Fruit fly (Drosophila melanogaster) whole organism, embryonic: Measurements from ENCODE around the gene ETHR.

ENCODE experiments used
- Adf1 ChIP-seq: fragments of 200-800 bp; sonication (Bioruptor generic); IDR thresholded peaks from 2 replicates; pipeline ENCODE4 v1.3.6; 2022; ENCODE audit warnings: missing biosample characterization, missing genetic modification characterization
- Asciz ChIP-seq: fragments of 200-800 bp; sonication (Bioruptor generic); optimal IDR thresholded peaks from 2 replicates; lab custom pipeline; 2017; ENCODE audit warnings: missing biosample characterization, mild to moderate bottlenecking, missing genetic modification characterization, missing genetic modification reagents
- Atf6 ChIP-seq: fragments of 200-800 bp; sonication (Bioruptor generic); IDR thresholded peaks from 2 replicates; pipeline ENCODE4 v1.3.6; 2022; ENCODE audit warnings: missing biosample characterization, missing genetic modification characterization
- Bdp1 ChIP-seq: fragments of 200-800 bp; sonication (Bioruptor generic); optimal IDR thresholded peaks from 3 replicates; lab custom pipeline; 2016; ENCODE audit warnings: missing biosample characterization, missing genetic modification characterization
- CG10462 ChIP-seq: fragments of 200-800 bp; sonication (Bioruptor generic); optimal IDR thresholded peaks from 2 replicates; lab custom pipeline; 2016; ENCODE audit warnings: missing biosample characterization, missing genetic modification characterization
- CG10654 ChIP-seq: fragments of 200-800 bp; sonication (Bioruptor generic); optimal IDR thresholded peaks from 2 replicates; lab custom pipeline; 2016; ENCODE audit warnings: missing biosample characterization, missing genetic modification characterization
- CG10959 ChIP-seq: fragments of 200-800 bp; sonication (Bioruptor generic); IDR thresholded peaks from 2 replicates; pipeline ENCODE4 v1.3.6; 2022; ENCODE audit warnings: missing biosample characterization, missing genetic modification characterization
- CG11456 ChIP-seq: fragments of 200-800 bp; sonication (Bioruptor generic); IDR thresholded peaks from 3 replicates; pipeline ENCODE4 v1.3.6; 2022; ENCODE audit warnings: missing biosample characterization, missing genetic modification characterization
- CG12391 ChIP-seq: fragments of 200-800 bp; sonication (Bioruptor generic); optimal IDR thresholded peaks from 3 replicates; lab custom pipeline; 2018; ENCODE audit warnings: missing biosample characterization, mild to moderate bottlenecking, missing genetic modification characterization, moderate library complexity
- CG12744 ChIP-seq: fragments of 200-800 bp; sonication (Bioruptor generic); optimal IDR thresholded peaks from 2 replicates; lab custom pipeline; 2016; ENCODE audit warnings: missing biosample characterization, missing genetic modification characterization
- CG1529 ChIP-seq: fragments of 200-800 bp; sonication (Bioruptor generic); optimal IDR thresholded peaks from 3 replicates; lab custom pipeline; 2018; ENCODE audit warnings: missing biosample characterization, missing genetic modification characterization
- CG16779 ChIP-seq: fragments of 200-800 bp; sonication (Bioruptor generic); IDR thresholded peaks from 2 replicates; pipeline ENCODE4 v1.3.6; 2022; ENCODE audit warnings: missing biosample characterization, missing genetic modification characterization
- CG17186 ChIP-seq: fragments of 200-800 bp; sonication (Bioruptor generic); optimal IDR thresholded peaks from 3 replicates; lab custom pipeline; 2017; ENCODE audit warnings: missing biosample characterization, missing genetic modification reagents, missing genetic modification characterization
- CG17361 ChIP-seq: fragments of 200-800 bp; sonication (Bioruptor generic); IDR thresholded peaks from 3 replicates; pipeline ENCODE4 v1.3.6; 2022; ENCODE audit warnings: missing biosample characterization, missing genetic modification characterization
- CG17385 ChIP-seq: fragments of 200-800 bp; sonication (Bioruptor generic); optimal IDR thresholded peaks from 3 replicates; lab custom pipeline; 2018; ENCODE audit warnings: missing biosample characterization, mild to moderate bottlenecking, missing genetic modification characterization
- CG2116 ChIP-seq: fragments of 200-800 bp; sonication (Bioruptor generic); optimal IDR thresholded peaks from 3 replicates; lab custom pipeline; 2018; ENCODE audit warnings: missing biosample characterization, mild to moderate bottlenecking, missing genetic modification characterization
- CG2120 ChIP-seq: fragments of 200-800 bp; sonication (Bioruptor generic); optimal IDR thresholded peaks from 3 replicates; lab custom pipeline; 2016; ENCODE audit warnings: missing biosample characterization, missing genetic modification characterization
- CG30020 ChIP-seq: fragments of 200-800 bp; optimal IDR thresholded peaks from 2 replicates; lab custom pipeline; 2019; ENCODE audit warnings: missing biosample characterization, mild to moderate bottlenecking, missing genetic modification characterization, moderate library complexity
- CG33557 ChIP-seq: fragments of 200-800 bp; sonication (Bioruptor generic); optimal IDR thresholded peaks from 2 replicates; lab custom pipeline; 2019; ENCODE audit warnings: missing biosample characterization, mild to moderate bottlenecking, missing genetic modification characterization, moderate library complexity
- CG34376 ChIP-seq: fragments of 200-800 bp; sonication (Bioruptor generic); optimal IDR thresholded peaks from 2 replicates; lab custom pipeline; 2018; ENCODE audit warnings: missing biosample characterization, mild to moderate bottlenecking, missing genetic modification characterization
- CG4282 ChIP-seq: fragments of 200-800 bp; sonication (Bioruptor generic); optimal IDR thresholded peaks from 2 replicates; lab custom pipeline; 2016; ENCODE audit warnings: missing biosample characterization, missing genetic modification characterization
- CG4360 ChIP-seq: fragments of 200-800 bp; sonication (Bioruptor generic); IDR thresholded peaks from 2 replicates; pipeline ENCODE4 v1.3.6; 2022; ENCODE audit warnings: missing biosample characterization, missing genetic modification characterization
- CG6272 ChIP-seq: fragments of 200-800 bp; sonication (Bioruptor generic); IDR thresholded peaks from 2 replicates; pipeline ENCODE4 v1.3.6; 2022; ENCODE audit warnings: missing biosample characterization, missing genetic modification characterization
- CG6813 ChIP-seq: fragments of 200-800 bp; sonication (Bioruptor generic); optimal IDR thresholded peaks from 2 replicates; lab custom pipeline; 2017; ENCODE audit warnings: missing biosample characterization, missing genetic modification characterization, mild to moderate bottlenecking, moderate library complexity, missing genetic modification reagents
- CTCF ChIP-seq: fragments of 200-800 bp; sonication (Bioruptor generic); optimal IDR thresholded peaks from 2 replicates; lab custom pipeline; 2017; ENCODE audit warnings: missing biosample characterization, mild to moderate bottlenecking, missing genetic modification characterization, moderate library complexity
- Deaf1 ChIP-seq: fragments of 200-800 bp; optimal IDR thresholded peaks from 3 replicates; lab custom pipeline; 2019; ENCODE audit warnings: missing biosample characterization, mild to moderate bottlenecking, missing genetic modification characterization, moderate library complexity
- Doc2 ChIP-seq: fragments of 200-800 bp; sonication (Bioruptor generic); IDR thresholded peaks from 2 replicates; pipeline ENCODE4 v1.3.6; 2022; ENCODE audit warnings: missing biosample characterization, missing genetic modification characterization
- GATAe ChIP-seq: fragments of 200-800 bp; sonication (Bioruptor generic); conservative IDR thresholded peaks from 2 replicates; pipeline ENCODE4 v1.3.6; 2022; ENCODE audit warnings: missing biosample characterization, missing genetic modification characterization
- Hmr ChIP-seq: fragments of 200-800 bp; sonication (Bioruptor generic); optimal IDR thresholded peaks from 3 replicates; lab custom pipeline; 2017; ENCODE audit warnings: mild to moderate bottlenecking, missing biosample characterization, missing genetic modification reagents, missing genetic modification characterization
- Hr39 ChIP-seq: fragments of >200 bp; optimal IDR thresholded peaks from 2 replicates; lab custom pipeline; 2017
- Myb ChIP-seq: fragments of 200-800 bp; sonication (Bioruptor generic); optimal IDR thresholded peaks from 2 replicates; lab custom pipeline; 2016; ENCODE audit warnings: missing biosample characterization, missing genetic modification characterization
- NC2α ChIP-seq: fragments of 200-800 bp; sonication (Bioruptor generic); optimal IDR thresholded peaks from 2 replicates; lab custom pipeline; 2016; ENCODE audit warnings: missing biosample characterization, missing genetic modification characterization
- Optix ChIP-seq: fragments of 200-800 bp; sonication (Bioruptor generic); IDR thresholded peaks from 3 replicates; pipeline ENCODE4 v1.3.6; 2022; ENCODE audit warnings: missing biosample characterization, missing genetic modification characterization
- Side ChIP-seq: fragments of 200-800 bp; sonication (Bioruptor generic); optimal IDR thresholded peaks from 2 replicates; lab custom pipeline; 2016; ENCODE audit warnings: missing biosample characterization, missing genetic modification characterization
- Sry-β ChIP-seq: fragments of 200-800 bp; sonication (Bioruptor generic); optimal IDR thresholded peaks from 2 replicates; lab custom pipeline; 2018; ENCODE audit warnings: missing biosample characterization, mild to moderate bottlenecking, missing genetic modification characterization, moderate library complexity
- Sry-δ ChIP-seq: fragments of 200-800 bp; sonication (Bioruptor generic); optimal IDR thresholded peaks from 2 replicates; lab custom pipeline; 2016; ENCODE audit warnings: missing biosample characterization, missing genetic modification characterization
- Usf ChIP-seq: fragments of 200-800 bp; sonication (Bioruptor generic); optimal IDR thresholded peaks from 2 replicates; lab custom pipeline; 2017; ENCODE audit warnings: missing genotype, missing biosample characterization, missing genetic modification characterization
- YL-1 ChIP-seq: fragments of 200-800 bp; sonication (Bioruptor generic); optimal IDR thresholded peaks from 3 replicates; lab custom pipeline; 2017; ENCODE audit warnings: missing biosample characterization, mild to moderate bottlenecking, missing genetic modification characterization
- bcd ChIP-seq: fragments of 200-800 bp; sonication (Bioruptor generic); optimal IDR thresholded peaks from 2 replicates; lab custom pipeline; 2017; ENCODE audit warnings: missing biosample characterization, mild to moderate bottlenecking, missing genetic modification characterization
- btn ChIP-seq: fragments of 200-800 bp; sonication (Bioruptor generic); optimal IDR thresholded peaks from 2 replicates; lab custom pipeline; 2016; ENCODE audit warnings: missing biosample characterization, missing genetic modification characterization
- chif ChIP-seq, 2 experiments: fragments of 200-800 bp; sonication (Bioruptor generic); optimal IDR thresholded peaks; 3 replicates each; lab custom pipeline; 2016; ENCODE audit warnings: missing biosample characterization in 2 of 2, missing genetic modification characterization in 2 of 2
- fd102C ChIP-seq: fragments of 200-800 bp; sonication (Bioruptor generic); optimal IDR thresholded peaks from 2 replicates; lab custom pipeline; 2018; ENCODE audit warnings: missing biosample characterization, mild to moderate bottlenecking, missing genetic modification characterization, moderate library complexity
- gem ChIP-seq: fragments of 200-800 bp; sonication (Bioruptor generic); optimal IDR thresholded peaks from 2 replicates; lab custom pipeline; 2019; ENCODE audit warnings: missing biosample characterization, mild to moderate bottlenecking, missing genetic modification characterization, moderate library complexity
- jumu ChIP-seq: fragments of 200-800 bp; sonication (Bioruptor generic); optimal IDR thresholded peaks from 3 replicates; lab custom pipeline; 2016; ENCODE audit warnings: missing biosample characterization, missing genetic modification characterization
- knrl ChIP-seq: fragments of 200-800 bp; sonication (Bioruptor generic); IDR thresholded peaks from 3 replicates; pipeline ENCODE4 v1.3.6; 2022; ENCODE audit warnings: missing biosample characterization, missing genetic modification characterization; ENCODE audit not compliant: partially characterized antibody
- lov ChIP-seq, 2 experiments: fragments of 200-800 bp in 1 of 2; fragments of >200 bp in 1 of 2; sonication (Bioruptor generic) in 1 of 2; IDR thresholded peaks in 1 of 2; optimal IDR thresholded peaks in 1 of 2; 2 replicates in 1 of 2; 3 replicates in 1 of 2; pipeline versions ENCODE4 v1.3.6 to Lab custom; 2017 to 2022; ENCODE audit warnings: missing biosample characterization in 1 of 2, missing genetic modification characterization in 1 of 2
- mam ChIP-seq: fragments of 200-800 bp; sonication (Bioruptor generic); optimal IDR thresholded peaks from 3 replicates; lab custom pipeline; 2016; ENCODE audit warnings: missing biosample characterization, missing genetic modification characterization
- org-1 ChIP-seq: fragments of 200-800 bp; sonication (Bioruptor generic); optimal IDR thresholded peaks from 2 replicates; lab custom pipeline; 2017; ENCODE audit warnings: missing biosample characterization, missing genetic modification characterization
- so ChIP-seq: fragments of 200-800 bp; sonication (Bioruptor generic); IDR thresholded peaks from 3 replicates; pipeline ENCODE4 v1.3.6; 2022; ENCODE audit warnings: missing biosample characterization, missing genetic modification characterization
- stc ChIP-seq: fragments of 200-800 bp; sonication (Bioruptor generic); IDR thresholded peaks from 2 replicates; pipeline ENCODE4 v1.3.6; 2022; ENCODE audit warnings: missing biosample characterization, missing genetic modification characterization
- tup ChIP-seq: fragments of 200-800 bp; sonication (Bioruptor generic); optimal IDR thresholded peaks from 2 replicates; lab custom pipeline; 2016; ENCODE audit warnings: missing biosample characterization, mild to moderate bottlenecking, missing genetic modification characterization, moderate library complexity
- zen2 ChIP-seq: fragments of 200-800 bp; sonication (Bioruptor generic); IDR thresholded peaks from 3 replicates; pipeline ENCODE4 v1.3.6; 2022; ENCODE audit warnings: missing biosample characterization, missing genetic modification characterization; ENCODE audit not compliant: partially characterized antibody

The ETHR gene

DNA sequence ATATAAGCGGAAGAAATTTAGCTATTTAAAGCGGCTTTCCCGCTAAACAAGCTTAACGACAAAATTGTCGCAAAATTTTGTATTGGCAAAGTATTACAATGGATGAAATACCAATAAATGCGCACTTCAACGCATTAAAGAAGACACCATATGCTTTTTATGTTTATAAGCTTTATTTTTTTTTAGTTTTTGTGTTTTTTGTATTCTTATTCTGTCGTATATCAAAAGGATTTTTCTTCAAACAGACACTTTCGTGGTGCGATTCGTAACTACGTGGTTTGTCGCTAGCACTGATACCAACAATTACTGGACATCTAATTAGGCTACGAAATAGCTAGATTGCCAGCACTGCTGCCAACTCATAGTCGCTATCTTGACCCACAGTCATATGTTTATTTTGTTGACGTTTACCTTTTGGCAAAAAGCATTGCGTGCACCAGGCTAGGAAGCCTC is 32.1 kb upstream of the ETHR start, which contains the start of gene Ddrgk1 (continued):
- TF ChIP-seq CG10654 (GFP tag; lab: Kevin White, UChicago) (peak; percentile 8), CG2120 (GFP tag; lab: Kevin White, UChicago) (peak; percentile 50), CG33557 (GFP tag; lab: Kevin White, UChicago) (peak; percentile 6), Hr39 (lab: Kevin White, UChicago) (no peak), chif (GFP tag; optimal IDR thresholded peaks at IDR 0.05; lab: Kevin White, UChicago) (peak in 1 of 2 experiments; percentile 12), so (GFP tag; lab: Robert Waterston, UW) (no peak), Hmr (GFP tag; lab: Kevin White, UChicago) (no peak), mam (GFP tag; lab: Kevin White, UChicago) (peak; percentile 31), Sry-β (GFP tag; lab: Kevin White, UChicago) (peak; percentile 96), Myb (GFP tag; lab: Kevin White, UChicago) (no peak), Usf (GFP tag; lab: Kevin White, UChicago) (no peak), CG11456 (GFP tag; lab: Robert Waterston, UW) (0 out of 3 replicates have a peak, but pooled peaks have one; percentile 6), CG6813 (no peak), btn (GFP tag; lab: Kevin White, UChicago) (no peak), Bdp1 (GFP tag; lab: Kevin White, UChicago) (no peak), Optix (GFP tag; lab: Robert Waterston, UW) (no peak), CG2116 (GFP tag; lab: Kevin White, UChicago) (peak; percentile 32), Deaf1 (tag; lab: Kevin White, UChicago) (no peak), CG10959 (GFP tag; lab: Robert Waterston, UW) (no peak), CG17385 (no peak), jumu (GFP tag; lab: Kevin White, UChicago) (no peak), Asciz (GFP tag; lab: Kevin White, UChicago) (no peak), gem (no peak), bcd (no peak), YL-1 (GFP tag; lab: Kevin White, UChicago) (peak; percentile 30), Sry-δ (GFP tag; lab: Kevin White, UChicago) (peak; percentile 34), CG17186 (GFP tag; lab: Kevin White, UChicago) (no peak), Atf6 (GFP tag; lab: Robert Waterston, UW) (no peak), org-1 (GFP tag; lab: Kevin White, UChicago) (no peak), GATAe (GFP tag; lab: Robert Waterston, UW) (no peak), Adf1 (GFP tag; lab: Robert Waterston, UW) (no peak), Side (peak; percentile 7), CG34376 (peak; percentile 3), CTCF (no peak), CG12744 (GFP tag; lab: Kevin White, UChicago) (no peak), CG6272 (GFP tag; lab: Robert Waterston, UW) (no peak), tup (GFP tag; lab: Kevin White, UChicago) (no peak), NC2α (no peak), CG4282 (GFP tag; lab: Kevin White, UChicago) (no peak), CG16779 (GFP tag; lab: Robert Waterston, UW) (no peak), lov (optimal IDR thresholded peaks at IDR 0.05; lab: Kevin White, UChicago) (no peak), lov (GFP tag; IDR thresholded peaks at IDR 0.05; lab: Robert Waterston, UW) (no peak), CG4360 (GFP tag; lab: Robert Waterston, UW) (no peak), knrl (GFP tag; lab: Robert Waterston, UW) (no peak), CG17361 (0 out of 3 replicates have a peak, but pooled peaks have one; percentile 30), stc (GFP tag; lab: Robert Waterston, UW) (0 out of 2 replicates have a peak, but pooled peaks have one; percentile 31), CG10462 (GFP tag; lab: Kevin White, UChicago) (no peak), fd102C (GFP tag; lab: Kevin White, UChicago) (no peak), Doc2 (no peak), CG12391 (peak; percentile 46), CG30020 (tag; lab: Kevin White, UChicago) (peak; percentile 89), zen2 (GFP tag; lab: Robert Waterston, UW) (no peak), CG1529 (GFP tag; lab: Kevin White, UChicago) (no peak)
